Fruit fly (Drosophila melanogaster): Measurements from ENCODE around the gene CG14717.

CG14717 gene

dm6 chr3R:11735337-11735736 lies 39.0 kb downstream of the CG14717 start, which contains the start of gene CG14721 (continued):
- TF ChIP-seq CG4282 (GFP tag; optimal IDR thresholded peaks at IDR 0.05) (no peak), vvl (GFP tag; IDR thresholded peaks at IDR 0.05) (peak; percentile 51), CG10543 (GFP tag; optimal IDR thresholded peaks at IDR 0.05) (no peak), E2f1 (GFP tag; IDR thresholded peaks at IDR 0.05) (no peak), Dad (GFP tag; optimal IDR thresholded peaks at IDR 0.05) (no peak), hkb (optimal IDR thresholded peaks at IDR 0.05) (no peak), hkb (GFP tag; IDR thresholded peaks at IDR 0.05) (0 out of 2 replicates have a peak, but pooled peaks have one; percentile 17), CG18476 (GFP tag; optimal IDR thresholded peaks at IDR 0.05) (no peak), cas (GFP tag; IDR thresholded peaks at IDR 0.05) (no peak), psq (GFP tag; optimal IDR thresholded peaks at IDR 0.05) (no peak), abd-A (tag; optimal IDR thresholded peaks at IDR 0.05) (no peak), CG2875 (GFP tag; optimal IDR thresholded peaks at IDR 0.05) (no peak), crp (GFP tag; optimal IDR thresholded peaks at IDR 0.05) (peak in 1 of 2 experiments; percentile 52), CG15514 (GFP tag; optimal IDR thresholded peaks at IDR 0.05) (peak; percentile 86), Mes4 (GFP tag; optimal IDR thresholded peaks at IDR 0.05) (peak; percentile 14), NFAT (GFP tag; IDR thresholded peaks at IDR 0.05) (no peak), Ets97D (GFP tag; optimal IDR thresholded peaks at IDR 0.05) (peak; percentile 72), tna (GFP tag; IDR thresholded peaks at IDR 0.05; ENCODE audit: partially characterized antibody) (no peak), Scr (GFP tag; IDR thresholded peaks at IDR 0.05; ENCODE audit: partially characterized antibody) (peak; percentile 68), CG2889 (GFP tag; IDR thresholded peaks at IDR 0.05) (no peak), Lpt (GFP tag; optimal IDR thresholded peaks at IDR 0.05) (no peak), h (optimal IDR thresholded peaks at IDR 0.05) (no peak), p53 (GFP tag; optimal IDR thresholded peaks at IDR 0.05) (peak; percentile 3), slbo (GFP tag; IDR thresholded peaks at IDR 0.05) (peak; percentile 43; the same call in 1 of the 2 replicates), CG3847 (GFP tag; IDR thresholded peaks at IDR 0.05) (peak; percentile 66), CG2116 (GFP tag; optimal IDR thresholded peaks at IDR 0.05) (peak; percentile 68), CG9876 (GFP tag; optimal IDR thresholded peaks at IDR 0.05) (no peak), da (GFP tag; optimal IDR thresholded peaks at IDR 0.05) (no peak), ash1 (GFP tag; optimal IDR thresholded peaks at IDR 0.05) (no peak), CG15269 (tag; optimal IDR thresholded peaks at IDR 0.05) (no peak), BtbVII (GFP tag; optimal IDR thresholded peaks at IDR 0.05) (no peak), CG17829 (tag; optimal IDR thresholded peaks at IDR 0.05) (no peak), inv (GFP tag; IDR thresholded peaks at IDR 0.05; ENCODE audit: partially characterized antibody) (peak; percentile 23; the same call in 1 of the 2 replicates), Deaf1 (tag; optimal IDR thresholded peaks at IDR 0.05) (no peak), fu2 (GFP tag; optimal IDR thresholded peaks at IDR 0.05) (no peak), dmrt11E (tag; optimal IDR thresholded peaks at IDR 0.05) (no peak), Dfd (GFP tag; optimal IDR thresholded peaks at IDR 0.05) (no peak), toy (GFP tag; IDR thresholded peaks at IDR 0.05) (no peak), CG12391 (tag; optimal IDR thresholded peaks at IDR 0.05) (peak; percentile 25), Hr3 (GFP tag; optimal IDR thresholded peaks at IDR 0.05) (no peak), Antp (GFP tag; optimal IDR thresholded peaks at IDR 0.05) (peak; percentile 42), corto (GFP tag; optimal IDR thresholded peaks at IDR 0.05) (no peak), Ada2b (GFP tag; IDR thresholded peaks at IDR 0.05) (no peak), Dip2 (GFP tag; IDR thresholded peaks at IDR 0.05) (no peak), crol (GFP tag; IDR thresholded peaks at IDR 0.05) (peak; percentile 30; the same call in 1 of the 2 replicates), gfzf (GFP tag; optimal IDR thresholded peaks at IDR 0.05) (peak; percentile 83), sim (GFP tag; IDR thresholded peaks at IDR 0.05) (no peak), MTF-1 (GFP tag; optimal IDR thresholded peaks at IDR 0.05; ENCODE audit: borderline replicate concordance) (no peak), bbx (GFP tag; IDR thresholded peaks at IDR 0.05; ENCODE audit: partially characterized antibody) (peak; percentile 22; the same call in 1 of the 2 replicates), ap (GFP tag; IDR thresholded peaks at IDR 0.05) (no peak), CG1603 (tag; optimal IDR thresholded peaks at IDR 0.05) (peak; percentile 65), danr (GFP tag; IDR thresholded peaks at IDR 0.05) (no peak)
